Worm (Caenorhabditis elegans) whole organism, early embryonic: ENCODE data around the gene sec-24.1.

Experiments used
- B0310.2 ChIP-seq: sonication (generic microtip); optimal IDR thresholded peaks from 2 replicates; lab custom pipeline; 2016; ENCODE audit warnings: mild to moderate bottlenecking, missing genetic modification characterization, missing compliant biosample characterization
- aly-1 ChIP-seq: sonication (generic microtip); optimal IDR thresholded peaks from 2 replicates; lab custom pipeline; 2016; ENCODE audit warnings: missing genetic modification characterization, missing compliant biosample characterization
- ama-1 ChIP-seq: fragments of 150-350 bp; optimal IDR thresholded peaks from 2 replicates; lab custom pipeline; 2014
- ceh-36 ChIP-seq: sonication (generic microtip); optimal IDR thresholded peaks from 2 replicates; lab custom pipeline; 2016; ENCODE audit warnings: missing genetic modification characterization, inconsistent platforms, missing compliant biosample characterization
- ets-7 ChIP-seq: sonication (generic microtip); optimal IDR thresholded peaks from 2 replicates; lab custom pipeline; 2016; ENCODE audit warnings: missing genotype, missing genetic modification characterization, missing compliant biosample characterization
- flt-1 ChIP-seq: fragments of 200-800 bp; sonication (Bioruptor generic); IDR thresholded peaks from 2 replicates; pipeline ENCODE4 v1.3.6; 2022; ENCODE audit warnings: missing genetic modification characterization, missing compliant biosample characterization
- hmg-4 ChIP-seq: fragments of 200-800 bp; sonication (Bioruptor generic); optimal IDR thresholded peaks from 2 replicates; lab custom pipeline; 2018; ENCODE audit warnings: mild to moderate bottlenecking, missing genetic modification characterization, missing compliant biosample characterization
- pes-1 ChIP-seq: fragments of 200-800 bp; sonication (Bioruptor generic); IDR thresholded peaks from 2 replicates; pipeline ENCODE4 v1.3.6; 2022; ENCODE audit warnings: missing genetic modification reagents, missing genetic modification characterization, missing compliant biosample characterization
- sea-1 ChIP-seq: fragments of 200-800 bp; sonication (Bioruptor generic); conservative IDR thresholded peaks from 2 replicates; pipeline ENCODE4 v1.3.6; 2022; ENCODE audit warnings: missing genetic modification characterization, missing compliant biosample characterization
- tbx-11 ChIP-seq: fragments of 200-800 bp; sonication (Bioruptor generic); IDR thresholded peaks from 2 replicates; pipeline ENCODE4 v1.3.6; 2022; ENCODE audit warnings: missing genetic modification characterization, missing compliant biosample characterization

- TF ChIP-seq ama-1 (peak; percentile 71), sea-1 (GFP tag; lab: Robert Waterston, UW) (no peak), pes-1 (GFP tag; lab: Robert Waterston, UW) (peak; percentile 38; the same call in 1 of the 2 replicates), tbx-11 (GFP tag; lab: Robert Waterston, UW) (no peak), ceh-36 (peak; percentile 11), ets-7 (tag; lab: Kevin White, UChicago) (no peak), aly-1 (no peak), flt-1 (GFP tag; lab: Robert Waterston, UW) (0 out of 2 replicates have a peak, but pooled peaks have one; percentile 12), hmg-4 (GFP tag; lab: Kevin White, UChicago) (peak; percentile 23), B0310.2 (peak; percentile 79)
Observed at ce11 chrIV:11601721-11602405, 35.9 kb upstream of the sec-24.1 start.
